Fruit fly (Drosophila melanogaster) whole organism, embryonic: ENCODE data around the gene Ir68b.

ENCODE experiments used
- Asciz ChIP-seq: fragments of 200-800 bp; sonication (Bioruptor generic); optimal IDR thresholded peaks from 2 replicates; lab custom pipeline; 2017; ENCODE audit warnings: missing biosample characterization, mild to moderate bottlenecking, missing genetic modification characterization, missing genetic modification reagents
- Blimp-1 ChIP-seq: fragments of 200-800 bp; sonication (Bioruptor generic); optimal IDR thresholded peaks from 3 replicates; lab custom pipeline; 2018; ENCODE audit warnings: missing biosample characterization, missing genetic modification characterization, mild to moderate bottlenecking, moderate library complexity, missing genetic modification reagents
- CG10267 ChIP-seq: fragments of 200-800 bp; sonication (Bioruptor generic); optimal IDR thresholded peaks from 2 replicates; lab custom pipeline; 2018; ENCODE audit warnings: missing biosample characterization, mild to moderate bottlenecking, missing genetic modification characterization, moderate library complexity
- CG10462 ChIP-seq: fragments of 200-800 bp; sonication (Bioruptor generic); optimal IDR thresholded peaks from 2 replicates; lab custom pipeline; 2016; ENCODE audit warnings: missing biosample characterization, missing genetic modification characterization
- CG11093 ChIP-seq: fragments of 200-800 bp; sonication (Bioruptor generic); IDR thresholded peaks from 3 replicates; pipeline ENCODE4 v1.3.6; 2022; ENCODE audit warnings: missing biosample characterization, missing genetic modification characterization
- CG11398 ChIP-seq: fragments of 200-800 bp; sonication (Bioruptor generic); optimal IDR thresholded peaks from 2 replicates; lab custom pipeline; 2016; ENCODE audit warnings: missing biosample characterization, missing genetic modification characterization
- CG12219 ChIP-seq: fragments of 200-800 bp; sonication (Bioruptor generic); optimal IDR thresholded peaks from 3 replicates; lab custom pipeline; 2018; ENCODE audit warnings: missing biosample characterization, mild to moderate bottlenecking, missing genetic modification characterization
- CG12391 ChIP-seq: fragments of 200-800 bp; sonication (Bioruptor generic); optimal IDR thresholded peaks from 3 replicates; lab custom pipeline; 2018; ENCODE audit warnings: missing biosample characterization, mild to moderate bottlenecking, missing genetic modification characterization, moderate library complexity
- CG13287 ChIP-seq: fragments of 200-800 bp; sonication (Bioruptor generic); IDR thresholded peaks from 2 replicates; pipeline ENCODE4 v1.3.6; 2022; ENCODE audit warnings: missing biosample characterization, missing genetic modification characterization; ENCODE audit not compliant: partially characterized antibody
- CG15601 ChIP-seq: fragments of 200-800 bp; sonication (Bioruptor generic); optimal IDR thresholded peaks from 3 replicates; lab custom pipeline; 2019; ENCODE audit warnings: missing biosample characterization, mild to moderate bottlenecking, missing genetic modification characterization, moderate library complexity
- CG1647 ChIP-seq: fragments of 200-800 bp; sonication (Bioruptor generic); optimal IDR thresholded peaks from 3 replicates; lab custom pipeline; 2016; ENCODE audit warnings: missing biosample characterization, missing genetic modification characterization
- CG16813 ChIP-seq: fragments of 200-800 bp; sonication (Bioruptor generic); IDR thresholded peaks from 3 replicates; pipeline ENCODE4 v1.3.6; 2022; ENCODE audit warnings: missing biosample characterization, missing genetic modification characterization; ENCODE audit not compliant: partially characterized antibody
- CG17186 ChIP-seq: fragments of 200-800 bp; sonication (Bioruptor generic); optimal IDR thresholded peaks from 3 replicates; lab custom pipeline; 2017; ENCODE audit warnings: missing biosample characterization, missing genetic modification reagents, missing genetic modification characterization
- CG18764 ChIP-seq: fragments of 200-800 bp; sonication (Bioruptor generic); optimal IDR thresholded peaks from 3 replicates; lab custom pipeline; 2016; ENCODE audit warnings: missing biosample characterization, missing genetic modification characterization
- CG31441 ChIP-seq: fragments of 200-800 bp; sonication (Bioruptor generic); IDR thresholded peaks from 2 replicates; pipeline ENCODE4 v1.3.6; 2022; ENCODE audit warnings: missing biosample characterization, missing genetic modification characterization
- CG42726 ChIP-seq: fragments of 200-800 bp; sonication (Bioruptor generic); IDR thresholded peaks from 2 replicates; pipeline ENCODE4 v1.3.6; 2022; ENCODE audit warnings: missing biosample characterization, missing genetic modification characterization; ENCODE audit not compliant: partially characterized antibody
- CG4730 ChIP-seq: fragments of 200-800 bp; sonication (Bioruptor generic); IDR thresholded peaks from 2 replicates; pipeline ENCODE4 v1.3.6; 2022; ENCODE audit warnings: missing biosample characterization, missing genetic modification characterization
- CG4820 ChIP-seq: fragments of 200-800 bp; sonication (Bioruptor generic); optimal IDR thresholded peaks from 3 replicates; lab custom pipeline; 2016; ENCODE audit warnings: missing biosample characterization, missing genetic modification characterization
- CG5180 ChIP-seq: fragments of 200-800 bp; sonication (Bioruptor generic); optimal IDR thresholded peaks from 3 replicates; lab custom pipeline; 2017; ENCODE audit warnings: missing biosample characterization, missing genetic modification characterization, mild to moderate bottlenecking, moderate library complexity, missing genetic modification reagents
- CG7839 ChIP-seq: fragments of 200-800 bp; sonication (Bioruptor generic); optimal IDR thresholded peaks from 3 replicates; lab custom pipeline; 2018; ENCODE audit warnings: missing biosample characterization, mild to moderate bottlenecking, missing genetic modification characterization, moderate library complexity
- CG9932 ChIP-seq: fragments of 200-800 bp; sonication (Bioruptor generic); IDR thresholded peaks from 2 replicates; pipeline ENCODE4 v1.3.6; 2022; ENCODE audit warnings: missing biosample characterization, missing genetic modification characterization
- Dek ChIP-seq: fragments of 200-800 bp; sonication (Bioruptor generic); optimal IDR thresholded peaks from 3 replicates; lab custom pipeline; 2019; ENCODE audit warnings: missing biosample characterization, mild to moderate bottlenecking, missing genetic modification characterization, moderate library complexity
- Fer3 ChIP-seq: fragments of 200-800 bp; sonication (Bioruptor generic); optimal IDR thresholded peaks from 2 replicates; lab custom pipeline; 2018; ENCODE audit warnings: missing biosample characterization, mild to moderate bottlenecking, missing genetic modification characterization, moderate library complexity
- H2.0 ChIP-seq: fragments of 200-800 bp; sonication (Bioruptor generic); IDR thresholded peaks from 2 replicates; pipeline ENCODE4 v1.3.6; 2022; ENCODE audit warnings: missing biosample characterization, missing genetic modification characterization
- HLH4C ChIP-seq: fragments of 200-800 bp; sonication (Bioruptor generic); IDR thresholded peaks from 3 replicates; pipeline ENCODE4 v1.3.6; 2022; ENCODE audit warnings: missing biosample characterization, missing genetic modification characterization; ENCODE audit not compliant: partially characterized antibody
- Hand ChIP-seq: fragments of 200-800 bp; sonication (Bioruptor generic); optimal IDR thresholded peaks from 2 replicates; lab custom pipeline; 2017; ENCODE audit warnings: mild to moderate bottlenecking, missing biosample characterization, missing genetic modification reagents, missing genetic modification characterization
- HmgD ChIP-seq: fragments of 200-800 bp; sonication (Bioruptor generic); optimal IDR thresholded peaks from 3 replicates; lab custom pipeline; 2016; ENCODE audit warnings: missing biosample characterization, missing genetic modification characterization
- Mad ChIP-seq: fragments of 200-800 bp; sonication (Bioruptor generic); optimal IDR thresholded peaks from 2 replicates; lab custom pipeline; 2016; ENCODE audit warnings: missing biosample characterization, missing genetic modification characterization
- Nf-YC ChIP-seq: fragments of 200-800 bp; optimal IDR thresholded peaks from 3 replicates; lab custom pipeline; 2019; ENCODE audit warnings: missing biosample characterization, mild to moderate bottlenecking, missing genetic modification characterization, moderate library complexity
- Rfx ChIP-seq: fragments of 200-800 bp; sonication (Bioruptor generic); IDR thresholded peaks from 2 replicates; pipeline ENCODE4 v1.3.6; 2022; ENCODE audit warnings: missing biosample characterization, missing genetic modification characterization
- Rx ChIP-seq: fragments of 200-800 bp; sonication (Bioruptor generic); IDR thresholded peaks from 2 replicates; pipeline ENCODE4 v1.3.6; 2022; ENCODE audit warnings: missing biosample characterization, missing genetic modification characterization
- btn ChIP-seq: fragments of 200-800 bp; sonication (Bioruptor generic); optimal IDR thresholded peaks from 2 replicates; lab custom pipeline; 2016; ENCODE audit warnings: missing biosample characterization, missing genetic modification characterization
- caup ChIP-seq: fragments of 200-800 bp; sonication (Bioruptor generic); optimal IDR thresholded peaks from 3 replicates; lab custom pipeline; 2017; ENCODE audit warnings: missing biosample characterization, mild to moderate bottlenecking, missing genetic modification characterization, moderate library complexity; ENCODE audit not compliant: severe bottlenecking
- corto ChIP-seq: fragments of 200-800 bp; sonication (Bioruptor generic); optimal IDR thresholded peaks from 2 replicates; lab custom pipeline; 2016; ENCODE audit warnings: missing biosample characterization, mild to moderate bottlenecking, missing genetic modification characterization, moderate library complexity
- dan ChIP-seq: fragments of 200-800 bp; sonication (Bioruptor generic); IDR thresholded peaks from 2 replicates; pipeline ENCODE4 v1.3.6; 2022; ENCODE audit warnings: missing biosample characterization, missing genetic modification characterization
- dati ChIP-seq: fragments of 200-800 bp; sonication (Bioruptor generic); IDR thresholded peaks from 2 replicates; pipeline ENCODE4 v1.3.6; 2022; ENCODE audit warnings: missing biosample characterization, missing genetic modification characterization
- fu2 ChIP-seq: fragments of 200-800 bp; sonication (Bioruptor generic); optimal IDR thresholded peaks from 2 replicates; lab custom pipeline; 2016; ENCODE audit warnings: missing biosample characterization, missing genetic modification characterization
- gce ChIP-seq: fragments of 200-800 bp; sonication (Bioruptor generic); IDR thresholded peaks from 3 replicates; pipeline ENCODE4 v1.3.6; 2022; ENCODE audit warnings: missing biosample characterization, missing genetic modification characterization
- grn ChIP-seq: fragments of 200-800 bp; sonication (Bioruptor generic); optimal IDR thresholded peaks from 3 replicates; lab custom pipeline; 2017; ENCODE audit warnings: missing biosample characterization, missing genetic modification characterization
- ham ChIP-seq: fragments of 200-800 bp; sonication (Bioruptor generic); IDR thresholded peaks from 2 replicates; pipeline ENCODE4 v1.3.6; 2022; ENCODE audit warnings: missing biosample characterization, missing genetic modification characterization
- inv ChIP-seq: fragments of 200-800 bp; sonication (Bioruptor generic); IDR thresholded peaks from 2 replicates; pipeline ENCODE4 v1.3.6; 2022; ENCODE audit warnings: missing biosample characterization, missing genetic modification characterization; ENCODE audit not compliant: partially characterized antibody
- lbe ChIP-seq: fragments of 200-800 bp; sonication (Bioruptor generic); optimal IDR thresholded peaks from 2 replicates; lab custom pipeline; 2016; ENCODE audit warnings: missing biosample characterization, mild to moderate bottlenecking, missing genetic modification characterization
- nom ChIP-seq: fragments of 200-800 bp; sonication (Bioruptor generic); optimal IDR thresholded peaks from 2 replicates; lab custom pipeline; 2017; ENCODE audit warnings: missing biosample characterization, missing genetic modification characterization, mild to moderate bottlenecking, moderate library complexity, missing genetic modification reagents
- pzg ChIP-seq: fragments of 200-800 bp; sonication (Bioruptor generic); optimal IDR thresholded peaks from 3 replicates; lab custom pipeline; 2018; ENCODE audit warnings: missing biosample characterization, mild to moderate bottlenecking, missing genetic modification characterization, moderate library complexity
- run ChIP-seq: fragments of 200-800 bp; sonication (Bioruptor generic); optimal IDR thresholded peaks from 3 replicates; lab custom pipeline; 2018; ENCODE audit warnings: missing biosample characterization, mild to moderate bottlenecking, missing genetic modification characterization
- sima ChIP-seq: fragments of 200-800 bp; sonication (Bioruptor generic); optimal IDR thresholded peaks from 2 replicates; lab custom pipeline; 2016; ENCODE audit warnings: missing biosample characterization, missing genetic modification characterization
- unc-4 ChIP-seq: fragments of 200-800 bp; sonication (Bioruptor generic); IDR thresholded peaks from 2 replicates; pipeline ENCODE4 v1.3.6; 2022; ENCODE audit warnings: missing biosample characterization, missing genetic modification characterization; ENCODE audit not compliant: partially characterized antibody
- zen ChIP-seq: fragments of 200-800 bp; sonication (Bioruptor generic); optimal IDR thresholded peaks from 3 replicates; lab custom pipeline; 2018; ENCODE audit warnings: missing biosample characterization, mild to moderate bottlenecking, missing genetic modification characterization, moderate library complexity
- zf30C ChIP-seq: fragments of 200-800 bp; sonication (Bioruptor generic); optimal IDR thresholded peaks from 3 replicates; lab custom pipeline; 2018; ENCODE audit warnings: missing biosample characterization, mild to moderate bottlenecking, missing genetic modification characterization

The Ir68b gene

DNA sequence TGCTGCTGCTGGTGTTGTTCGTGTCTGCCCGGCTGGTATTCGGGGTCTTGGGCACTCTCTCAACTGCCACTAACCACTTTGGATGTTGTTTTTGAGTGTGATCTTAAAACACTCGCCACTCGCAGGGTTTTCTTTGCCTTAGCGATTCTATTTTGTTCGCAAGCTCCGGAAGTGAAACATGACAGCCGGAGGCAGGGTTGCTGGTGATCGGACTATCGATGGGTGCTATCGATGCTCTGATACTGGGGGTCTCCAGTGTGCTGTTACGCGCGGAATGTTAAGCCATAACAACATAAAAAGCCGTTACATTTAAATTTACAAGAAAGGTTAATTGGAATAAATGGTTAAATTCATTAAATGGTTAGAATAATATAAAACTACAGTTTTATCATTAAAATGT is 2.2 kb downstream of the Ir68b start, which contains the start of gene yps (continued):
- TF ChIP-seq Blimp-1 (GFP tag; lab: Kevin White, UChicago) (no peak), caup (GFP tag; lab: Kevin White, UChicago) (peak; percentile 99), pzg (peak; percentile 95), CG7839 (tag; lab: Kevin White, UChicago) (peak; percentile 87), run (tag; lab: Kevin White, UChicago) (peak; percentile 81), CG4730 (GFP tag; lab: Robert Waterston, UW) (peak; percentile 69), Rx (peak; percentile 89; the same call in 1 of the 2 replicates), Hand (GFP tag; lab: Kevin White, UChicago) (peak; percentile 89), CG5180 (peak; percentile 86), CG18764 (GFP tag; lab: Kevin White, UChicago) (peak; percentile 93), corto (GFP tag; lab: Kevin White, UChicago) (peak; percentile 46), CG31441 (GFP tag; lab: Robert Waterston, UW) (peak; percentile 89), H2.0 (GFP tag; lab: Robert Waterston, UW) (peak; percentile 84), Nf-YC (tag; lab: Kevin White, UChicago) (peak; percentile 78), CG9932 (peak; percentile 82), Dek (tag; lab: Kevin White, UChicago) (peak; percentile 85), CG42726 (GFP tag; lab: Robert Waterston, UW) (peak; percentile 51; the same call in 1 of the 2 replicates), CG12391 (tag; lab: Kevin White, UChicago) (peak; percentile 94), nom (GFP tag; lab: Kevin White, UChicago) (peak; percentile 93), gce (peak; percentile 95; the same call in 2 of the 3 replicates), sima (peak; percentile 44), zf30C (GFP tag; lab: Kevin White, UChicago) (peak; percentile 71), inv (peak; percentile 68), CG13287 (GFP tag; lab: Robert Waterston, UW) (peak; percentile 84), unc-4 (GFP tag; lab: Robert Waterston, UW) (peak; percentile 74), grn (peak; percentile 87), dati (GFP tag; lab: Robert Waterston, UW) (peak; percentile 92), btn (peak; percentile 88), ham (GFP tag; lab: Robert Waterston, UW) (peak; percentile 78; the same call in 1 of the 2 replicates), lbe (GFP tag; lab: Kevin White, UChicago) (peak; percentile 89), fu2 (GFP tag; lab: Kevin White, UChicago) (peak; percentile 83), CG11398 (GFP tag; lab: Kevin White, UChicago) (peak; percentile 96), CG10462 (GFP tag; lab: Kevin White, UChicago) (peak; percentile 73), Fer3 (tag; lab: Kevin White, UChicago) (peak; percentile 95), CG10267 (tag; lab: Kevin White, UChicago) (peak; percentile 92), CG11093 (GFP tag; lab: Robert Waterston, UW) (0 out of 3 replicates have a peak, but pooled peaks have one; percentile 8), CG1647 (GFP tag; lab: Kevin White, UChicago) (peak; percentile 92), HmgD (GFP tag; lab: Kevin White, UChicago) (peak; percentile 95), CG16813 (GFP tag; lab: Robert Waterston, UW) (peak; percentile 79), CG12219 (GFP tag; lab: Kevin White, UChicago) (peak; percentile 94), Mad (GFP tag; lab: Kevin White, UChicago) (peak; percentile 94), Rfx (peak; percentile 97), CG4820 (GFP tag; lab: Kevin White, UChicago) (peak; percentile 67), Asciz (GFP tag; lab: Kevin White, UChicago) (peak; percentile 95), CG15601 (tag; lab: Kevin White, UChicago) (peak; percentile 92), HLH4C (GFP tag; lab: Robert Waterston, UW) (peak; percentile 76), dan (no peak), zen (tag; lab: Kevin White, UChicago) (peak; percentile 77), CG17186 (GFP tag; lab: Kevin White, UChicago) (peak; percentile 100)
